Fruit fly (Drosophila melanogaster): ENCODE measurements around the gene CG15529.

dm6 chr3R:30189398-30189797 lies 37.5 kb downstream of the CG15529 start:
- no peak for TF ChIP-seq h (GFP tag; optimal IDR thresholded peaks at IDR 0.05)
- no peak for TF ChIP-seq ey (GFP tag; optimal IDR thresholded peaks at IDR 0.05)
- no peak for TF ChIP-seq sage (GFP tag; optimal IDR thresholded peaks at IDR 0.05)
- TF ChIP-seq Jra (GFP tag; optimal IDR thresholded peaks at IDR 0.05), result no peak
- no peak for TF ChIP-seq OdsH (GFP tag; optimal IDR thresholded peaks at IDR 0.05)
- TF ChIP-seq Dfd (GFP tag; optimal IDR thresholded peaks at IDR 0.05), result no peak
- TF ChIP-seq dsf (GFP tag; optimal IDR thresholded peaks at IDR 0.05; ENCODE audit: borderline replicate concordance), result no peak
- TF ChIP-seq psq (GFP tag; optimal IDR thresholded peaks at IDR 0.05), result no peak
- no peak for TF ChIP-seq CrebA (GFP tag; optimal IDR thresholded peaks at IDR 0.05; ENCODE audit: borderline replicate concordance)
